Worm (Caenorhabditis elegans): ENCODE results near the gene F16B12.4.

DNA sequence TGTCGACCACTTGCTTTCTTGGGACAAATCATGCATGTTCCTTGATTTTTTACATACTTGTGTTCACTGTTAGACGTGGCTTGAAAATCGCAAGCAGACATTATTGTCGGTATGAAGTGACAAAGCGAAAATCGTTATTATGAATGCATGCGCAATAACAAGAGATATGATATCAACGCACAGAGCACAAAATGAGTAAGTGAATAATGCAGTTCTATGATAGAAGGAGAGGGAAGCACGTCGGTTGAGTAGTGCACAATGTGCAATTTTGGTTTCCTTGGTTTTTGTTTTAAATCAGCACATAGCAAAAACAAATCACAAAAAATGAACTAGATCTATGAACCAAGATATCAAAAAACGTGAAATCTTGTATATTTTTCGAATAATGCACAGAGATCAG is 14.9 kb upstream of the F16B12.4 start, which contains the start of gene nhr-281:
- TF ChIP-seq egl-27 (tag; optimal IDR thresholded peaks at IDR 0.05) (no peak), ama-1 (optimal IDR thresholded peaks at IDR 0.05) (no peak)
